Fruit fly (Drosophila melanogaster) whole organism, adult: ENCODE data around the gene Pburs.

Experiments
- CG1620 ChIP-seq: fragments of 200-800 bp; sonication (Bioruptor generic); optimal IDR thresholded peaks from 2 replicates; lab custom pipeline; 2016; ENCODE audit warnings: missing biosample characterization, missing genetic modification characterization
- CG5204 ChIP-seq: fragments of 200-800 bp; sonication (Bioruptor generic); optimal IDR thresholded peaks from 2 replicates; lab custom pipeline; 2016; ENCODE audit warnings: missing biosample characterization, missing genetic modification characterization
- CG7101 ChIP-seq: fragments of 200-800 bp; sonication (Bioruptor generic); optimal IDR thresholded peaks from 2 replicates; lab custom pipeline; 2018; ENCODE audit warnings: missing biosample characterization, mild to moderate bottlenecking, missing genetic modification characterization, moderate library complexity
- Clk ChIP-seq: fragments of 200-800 bp; sonication (Bioruptor generic); optimal IDR thresholded peaks from 2 replicates; lab custom pipeline; 2017; ENCODE audit warnings: missing biosample characterization, missing genetic modification characterization
- cnc ChIP-seq, 2 experiments: fragments of >200 bp; optimal IDR thresholded peaks; 2 replicates each; lab custom pipeline; 2017
- tj ChIP-seq: fragments of 200-800 bp; sonication (Bioruptor generic); optimal IDR thresholded peaks from 3 replicates; lab custom pipeline; 2017; ENCODE audit warnings: missing biosample characterization, mild to moderate bottlenecking, missing genetic modification characterization, moderate library complexity

- no peak for TF ChIP-seq CG7101
- no peak for TF ChIP-seq tj (GFP tag; lab: Kevin White, UChicago)
- no peak for TF ChIP-seq CG1620 (GFP tag; lab: Kevin White, UChicago)
- TF ChIP-seq CG5204 (GFP tag; lab: Kevin White, UChicago), result no peak
- no peak for TF ChIP-seq Clk (GFP tag; lab: Kevin White, UChicago)
- TF ChIP-seq cnc (optimal IDR thresholded peaks at IDR 0.05; lab: Kevin White, UChicago), result no peak
Observed at dm6 chr2L:14442144-14443038, 25.3 kb upstream of the Pburs start.
